Fruit fly (Drosophila melanogaster) whole organism, prepupa: ENCODE results near the gene Marcal1.

Source experiments
- CG10631 ChIP-seq: fragments of 200-800 bp; sonication (Bioruptor generic); optimal IDR thresholded peaks from 2 replicates; lab custom pipeline; 2016; ENCODE audit warnings: missing biosample characterization, missing genetic modification characterization
- CG11294 ChIP-seq: fragments of 200-800 bp; sonication (Bioruptor generic); IDR thresholded peaks from 2 replicates; pipeline ENCODE4 v1.3.6; 2022; ENCODE audit warnings: missing biosample characterization, missing genetic modification characterization
- CG11762 ChIP-seq: fragments of 200-800 bp; sonication (Bioruptor generic); optimal IDR thresholded peaks from 3 replicates; lab custom pipeline; 2016; ENCODE audit warnings: missing biosample characterization, missing genetic modification characterization; ENCODE audit not compliant: insufficient read depth
- CG15336 ChIP-seq: fragments of 200-800 bp; sonication (Bioruptor generic); IDR thresholded peaks from 2 replicates; pipeline ENCODE4 v1.3.6; 2022; ENCODE audit warnings: missing biosample characterization, missing genetic modification characterization
- CG1621 ChIP-seq: fragments of 200-800 bp; sonication (Bioruptor generic); optimal IDR thresholded peaks from 3 replicates; lab custom pipeline; 2018; ENCODE audit warnings: missing biosample characterization, mild to moderate bottlenecking, missing genetic modification characterization
- CG16779 ChIP-seq: fragments of 200-800 bp; sonication (Bioruptor generic); optimal IDR thresholded peaks from 3 replicates; lab custom pipeline; 2017; ENCODE audit warnings: missing biosample characterization, mild to moderate bottlenecking, missing genetic modification characterization
- CG3032 ChIP-seq: fragments of 200-800 bp; optimal IDR thresholded peaks from 2 replicates; lab custom pipeline; 2019; ENCODE audit warnings: missing biosample characterization, mild to moderate bottlenecking, missing genetic modification characterization, moderate library complexity
- CG31627 ChIP-seq: fragments of 200-800 bp; sonication (Bioruptor generic); optimal IDR thresholded peaks from 3 replicates; lab custom pipeline; 2016; ENCODE audit warnings: missing biosample characterization, missing genetic modification characterization
- CG32006 ChIP-seq: fragments of 200-800 bp; sonication (Bioruptor generic); optimal IDR thresholded peaks from 3 replicates; lab custom pipeline; 2017; ENCODE audit warnings: missing biosample characterization, mild to moderate bottlenecking, missing genetic modification characterization
- CG34406 ChIP-seq: fragments of 200-800 bp; sonication (Bioruptor generic); optimal IDR thresholded peaks from 3 replicates; lab custom pipeline; 2016; ENCODE audit warnings: missing biosample characterization, missing genetic modification characterization
- CG4318 ChIP-seq: fragments of 200-800 bp; sonication (Bioruptor generic); optimal IDR thresholded peaks from 3 replicates; lab custom pipeline; 2017; ENCODE audit warnings: missing biosample characterization, mild to moderate bottlenecking, missing genetic modification characterization
- CG6163 ChIP-seq: fragments of 200-800 bp; sonication (Bioruptor generic); IDR thresholded peaks from 3 replicates; pipeline ENCODE4 v1.3.6; 2022; ENCODE audit warnings: missing biosample characterization, missing genetic modification characterization
- CG6276 ChIP-seq: fragments of 200-800 bp; sonication (Bioruptor generic); optimal IDR thresholded peaks from 2 replicates; lab custom pipeline; 2017; ENCODE audit warnings: missing biosample characterization, mild to moderate bottlenecking, missing genetic modification characterization
- CG6808 ChIP-seq: fragments of 200-800 bp; sonication (Bioruptor generic); optimal IDR thresholded peaks from 3 replicates; lab custom pipeline; 2017; ENCODE audit warnings: missing biosample characterization, missing genetic modification characterization, mild to moderate bottlenecking, moderate library complexity, missing genetic modification reagents
- CG6854 ChIP-seq: fragments of 200-800 bp; sonication (Bioruptor generic); optimal IDR thresholded peaks from 2 replicates; lab custom pipeline; 2017; ENCODE audit warnings: missing biosample characterization, mild to moderate bottlenecking, missing genetic modification characterization
- CG7368 ChIP-seq: fragments of 200-800 bp; sonication (Bioruptor generic); optimal IDR thresholded peaks from 3 replicates; lab custom pipeline; 2016; ENCODE audit warnings: missing biosample characterization, missing genetic modification characterization
- CG8119 ChIP-seq: fragments of 200-800 bp; sonication (Bioruptor generic); IDR thresholded peaks from 3 replicates; pipeline ENCODE4 v1.3.6; 2022; ENCODE audit warnings: missing biosample characterization, missing genetic modification characterization
- CG8319 ChIP-seq: fragments of 200-800 bp; sonication (Bioruptor generic); optimal IDR thresholded peaks from 3 replicates; lab custom pipeline; 2016; ENCODE audit warnings: missing biosample characterization, missing genetic modification characterization
- CG9139 ChIP-seq: fragments of 200-800 bp; sonication (Bioruptor generic); optimal IDR thresholded peaks from 3 replicates; lab custom pipeline; 2017; ENCODE audit warnings: missing biosample characterization, mild to moderate bottlenecking, missing genetic modification characterization
- Eip78C ChIP-seq: fragments of 200-800 bp; sonication (Bioruptor generic); peaks from one replicate; lab custom pipeline; 2016; ENCODE audit warnings: missing biosample characterization, missing genetic modification characterization
- Eip93F ChIP-seq: fragments of 200-800 bp; sonication (Bioruptor generic); optimal IDR thresholded peaks from 2 replicates; lab custom pipeline; 2016; ENCODE audit warnings: missing biosample characterization, mild to moderate bottlenecking, missing genetic modification characterization
- Ets21C ChIP-seq: fragments of 200-800 bp; sonication (Bioruptor generic); optimal IDR thresholded peaks from 3 replicates; lab custom pipeline; 2016; ENCODE audit warnings: missing biosample characterization, missing genetic modification characterization
- Ets96B ChIP-seq: fragments of 200-800 bp; optimal IDR thresholded peaks from 2 replicates; lab custom pipeline; 2019; ENCODE audit warnings: missing biosample characterization, mild to moderate bottlenecking, missing genetic modification characterization, moderate library complexity
- Gug ChIP-seq: fragments of 200-800 bp; sonication (Bioruptor generic); IDR thresholded peaks from 2 replicates; pipeline ENCODE4 v1.3.6; 2022; ENCODE audit warnings: missing biosample characterization, missing genetic modification characterization
- Hr39 ChIP-seq: fragments of 200-800 bp; sonication (Bioruptor generic); optimal IDR thresholded peaks from 2 replicates; lab custom pipeline; 2016; ENCODE audit warnings: missing biosample characterization, missing genetic modification characterization
- Hr4 ChIP-seq: fragments of 200-800 bp; sonication (Bioruptor generic); optimal IDR thresholded peaks from 3 replicates; lab custom pipeline; 2016; ENCODE audit warnings: missing biosample characterization, missing genetic modification characterization
- Lpt ChIP-seq: fragments of 200-800 bp; sonication (Bioruptor generic); optimal IDR thresholded peaks from 3 replicates; lab custom pipeline; 2016; ENCODE audit warnings: missing biosample characterization, missing genetic modification characterization
- Met ChIP-seq: fragments of 200-800 bp; sonication (Bioruptor generic); optimal IDR thresholded peaks from 3 replicates; lab custom pipeline; 2016; ENCODE audit warnings: missing biosample characterization, missing genetic modification characterization
- OdsH ChIP-seq: fragments of 200-800 bp; sonication (Bioruptor generic); optimal IDR thresholded peaks from 3 replicates; lab custom pipeline; 2016; ENCODE audit warnings: missing biosample characterization, missing genetic modification characterization
- Sox102F ChIP-seq: fragments of 200-800 bp; sonication (Bioruptor generic); optimal IDR thresholded peaks from 2 replicates; lab custom pipeline; 2016; ENCODE audit warnings: missing biosample characterization, mild to moderate bottlenecking, missing genetic modification characterization
- Sox14 ChIP-seq: fragments of 200-800 bp; sonication (Bioruptor generic); optimal IDR thresholded peaks from 3 replicates; lab custom pipeline; 2016; ENCODE audit warnings: missing biosample characterization, missing genetic modification characterization
- Sox15 ChIP-seq: fragments of 200-800 bp; sonication (Bioruptor generic); optimal IDR thresholded peaks from 3 replicates; lab custom pipeline; 2016; ENCODE audit warnings: missing biosample characterization, missing genetic modification characterization
- acj6 ChIP-seq: fragments of 200-800 bp; sonication (Bioruptor generic); optimal IDR thresholded peaks from 3 replicates; lab custom pipeline; 2016; ENCODE audit warnings: missing biosample characterization, missing genetic modification characterization
- cyc ChIP-seq: fragments of 200-800 bp; sonication (Bioruptor generic); optimal IDR thresholded peaks from 3 replicates; lab custom pipeline; 2016; ENCODE audit warnings: missing biosample characterization, missing genetic modification characterization
- dac ChIP-seq: fragments of 200-800 bp; sonication (Bioruptor generic); optimal IDR thresholded peaks from 2 replicates; lab custom pipeline; 2017; ENCODE audit warnings: missing biosample characterization, mild to moderate bottlenecking, missing genetic modification characterization
- dsx ChIP-seq: fragments of 200-800 bp; optimal IDR thresholded peaks from 3 replicates; lab custom pipeline; 2019; ENCODE audit warnings: missing biosample characterization, mild to moderate bottlenecking, missing genetic modification characterization, moderate library complexity; ENCODE audit not compliant: poor library complexity, severe bottlenecking
- eg ChIP-seq: fragments of 200-800 bp; sonication (Bioruptor generic); IDR thresholded peaks from 3 replicates; pipeline ENCODE4 v1.3.6; 2022; ENCODE audit warnings: missing biosample characterization, missing genetic modification characterization
- esn ChIP-seq: fragments of 200-800 bp; sonication (Bioruptor generic); optimal IDR thresholded peaks from 2 replicates; lab custom pipeline; 2016; ENCODE audit warnings: missing biosample characterization, mild to moderate bottlenecking, missing genetic modification characterization, moderate library complexity
- fd59A ChIP-seq: fragments of 200-800 bp; sonication (Bioruptor generic); optimal IDR thresholded peaks from 2 replicates; lab custom pipeline; 2017; ENCODE audit warnings: missing biosample characterization, mild to moderate bottlenecking, missing genetic modification characterization, missing genetic modification reagents
- fkh ChIP-seq: fragments of 200-800 bp; sonication (Bioruptor generic); optimal IDR thresholded peaks from 3 replicates; lab custom pipeline; 2017; ENCODE audit warnings: missing biosample characterization, mild to moderate bottlenecking, missing genetic modification characterization, moderate library complexity
- lz ChIP-seq: fragments of 200-800 bp; sonication (Bioruptor generic); optimal IDR thresholded peaks from 3 replicates; lab custom pipeline; 2016; ENCODE audit warnings: missing biosample characterization, missing genetic modification characterization
- net ChIP-seq: fragments of 200-800 bp; sonication (Bioruptor generic); optimal IDR thresholded peaks from 3 replicates; lab custom pipeline; 2016; ENCODE audit warnings: missing biosample characterization, missing genetic modification characterization
- salr ChIP-seq, 2 experiments: fragments of 200-800 bp; sonication (Bioruptor generic); optimal IDR thresholded peaks; 3 replicates each; lab custom pipeline; 2016 to 2018; ENCODE audit warnings: missing biosample characterization in 2 of 2, missing genetic modification characterization in 2 of 2, mild to moderate bottlenecking in 1 of 2
- spab ChIP-seq: fragments of 200-800 bp; sonication (Bioruptor generic); optimal IDR thresholded peaks from 2 replicates; lab custom pipeline; 2017; ENCODE audit warnings: missing biosample characterization, mild to moderate bottlenecking, missing genetic modification characterization, missing genetic modification reagents
- ss ChIP-seq, 2 experiments: fragments of 200-800 bp; sonication (Bioruptor generic); optimal IDR thresholded peaks; 2 replicates in 1 of 2; 3 replicates in 1 of 2; lab custom pipeline; 2017 to 2018; ENCODE audit warnings: mild to moderate bottlenecking in 2 of 2, missing biosample characterization in 2 of 2, missing genetic modification characterization in 2 of 2, moderate library complexity in 1 of 2
- vri ChIP-seq: fragments of 200-800 bp; sonication (Bioruptor generic); optimal IDR thresholded peaks from 3 replicates; lab custom pipeline; 2016; ENCODE audit warnings: missing biosample characterization, mild to moderate bottlenecking, missing genetic modification characterization

Gene Marcal1

DNA sequence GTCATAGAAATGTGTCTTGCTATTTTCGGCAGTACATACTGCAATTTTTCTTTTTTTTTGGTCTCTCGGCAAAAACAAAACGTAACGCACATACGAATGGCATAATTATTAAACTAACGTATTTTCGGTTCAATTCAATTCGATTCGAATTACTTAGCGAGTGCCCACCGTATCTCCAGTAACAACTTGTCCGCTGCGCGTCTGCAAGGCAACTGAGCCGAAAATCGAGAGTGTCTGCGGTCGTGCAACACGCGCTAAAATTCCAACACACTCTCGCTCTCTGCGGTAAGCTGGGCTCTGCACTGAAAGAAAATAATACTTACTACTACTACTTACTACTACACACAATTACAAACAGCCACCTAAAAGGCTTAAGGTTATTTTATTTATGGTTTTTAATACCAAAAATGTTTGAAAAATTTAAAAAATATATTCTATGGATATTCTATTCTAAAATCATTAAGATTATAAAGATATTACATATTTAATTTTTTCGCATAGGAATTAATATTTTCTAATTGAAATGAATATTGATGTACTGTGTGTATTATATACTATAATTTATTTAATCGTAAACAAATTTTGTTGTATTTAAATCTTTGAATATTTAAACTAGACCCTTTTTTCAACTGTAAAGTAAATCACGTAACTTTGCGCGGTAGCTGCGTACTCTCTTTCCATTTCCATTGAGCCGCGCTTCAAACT lies 48.6 kb upstream of the Marcal1 start, which contains the start of gene snsl (continued):
- TF ChIP-seq Hr4 (GFP tag; lab: Kevin White, UChicago): peak; percentile 43
- peak; percentile 42; the same call in 1 of the 3 replicates for TF ChIP-seq CG6163 (GFP tag; lab: Robert Waterston, UW)
- TF ChIP-seq lz (GFP tag; lab: Kevin White, UChicago): peak; percentile 19
- peak; percentile 65 for TF ChIP-seq net (GFP tag; lab: Kevin White, UChicago)
- TF ChIP-seq Eip78C (GFP tag; lab: Kevin White, UChicago): peak; percentile 89
- TF ChIP-seq CG15336 (GFP tag; lab: Robert Waterston, UW): peak; percentile 82
- TF ChIP-seq Ets21C: no peak
- peak; percentile 12 for TF ChIP-seq Met (GFP tag; lab: Kevin White, UChicago)
- peak; percentile 67 for TF ChIP-seq OdsH (GFP tag; lab: Kevin White, UChicago)
- no peak for TF ChIP-seq cyc (GFP tag; lab: Kevin White, UChicago)
- peak; percentile 63 for TF ChIP-seq Lpt
- peak; percentile 69 for TF ChIP-seq CG6276 (GFP tag; lab: Kevin White, UChicago)
- peak; percentile 74 for TF ChIP-seq CG10631 (GFP tag; lab: Kevin White, UChicago)
- peak; percentile 80 for TF ChIP-seq CG6808 (GFP tag; lab: Kevin White, UChicago)
- peak; percentile 6 for TF ChIP-seq CG1621 (tag; lab: Kevin White, UChicago)
- TF ChIP-seq CG4318: peak; percentile 45
- TF ChIP-seq esn (GFP tag; lab: Kevin White, UChicago): peak; percentile 16
- no peak for TF ChIP-seq CG6854 (GFP tag; lab: Kevin White, UChicago)
- TF ChIP-seq CG3032: peak; percentile 80
- TF ChIP-seq CG31627: peak; percentile 11
- TF ChIP-seq Sox102F (GFP tag; lab: Kevin White, UChicago): peak; percentile 26
- no peak for TF ChIP-seq Gug
- TF ChIP-seq CG11762 (GFP tag; lab: Kevin White, UChicago): peak; percentile 35
- TF ChIP-seq, all 60 proteins: peak for 49

DNA sequence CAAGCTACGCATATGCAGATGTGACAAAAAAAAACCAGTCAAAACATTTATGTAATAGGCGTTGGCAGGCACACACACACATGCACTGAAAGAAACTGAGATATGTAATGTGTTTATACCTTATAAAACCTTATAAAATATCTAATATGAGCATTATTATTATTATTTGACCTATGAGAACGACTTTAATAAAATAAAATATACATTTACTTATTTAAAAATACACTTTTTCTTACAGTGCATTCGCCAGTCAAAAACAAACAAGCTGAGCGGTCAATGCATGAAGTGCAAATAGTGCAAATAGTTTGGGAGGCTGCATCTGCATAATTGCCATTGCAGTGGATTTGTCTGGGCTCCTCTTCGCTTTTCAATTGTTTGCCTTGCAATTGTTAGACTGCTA lies 47.3 kb upstream of the Marcal1 start:
- TF ChIP-seq vri (GFP tag; lab: Kevin White, UChicago): no peak
- peak; percentile 87 for TF ChIP-seq CG8119 (GFP tag; lab: Robert Waterston, UW)
- TF ChIP-seq Lpt: peak; percentile 20
- no peak for TF ChIP-seq Ets96B (tag; lab: Kevin White, UChicago)
- TF ChIP-seq Hr4 (GFP tag; lab: Kevin White, UChicago): peak; percentile 76
- no peak for TF ChIP-seq Met (GFP tag; lab: Kevin White, UChicago)
- peak; percentile 17 for TF ChIP-seq CG16779
- peak; percentile 36 for TF ChIP-seq fkh (GFP tag; lab: Kevin White, UChicago)
- TF ChIP-seq CG10631 (GFP tag; lab: Kevin White, UChicago): peak; percentile 43
- no peak for TF ChIP-seq CG3032
- TF ChIP-seq lz (GFP tag; lab: Kevin White, UChicago): no peak
- no peak for TF ChIP-seq CG9139 (GFP tag; lab: Kevin White, UChicago)
- no peak for TF ChIP-seq CG6854 (GFP tag; lab: Kevin White, UChicago)
- no peak for TF ChIP-seq CG1621 (tag; lab: Kevin White, UChicago)
- no peak for TF ChIP-seq Sox102F (GFP tag; lab: Kevin White, UChicago)
- no peak for TF ChIP-seq ss (GFP tag; optimal IDR thresholded peaks at IDR 0.05; lab: Kevin White, UChicago)
- no peak for TF ChIP-seq esn (GFP tag; lab: Kevin White, UChicago)
- TF ChIP-seq salr (GFP tag; optimal IDR thresholded peaks at IDR 0.05; lab: Kevin White, UChicago): peak in 1 of 2 experiments; percentile 43
- TF ChIP-seq CG32006 (GFP tag; lab: Kevin White, UChicago): peak; percentile 65
- TF ChIP-seq Eip93F (GFP tag; lab: Kevin White, UChicago): no peak
- TF ChIP-seq dac: peak; percentile 17
- peak; percentile 10 for TF ChIP-seq cyc (GFP tag; lab: Kevin White, UChicago)
- peak; percentile 20 for TF ChIP-seq Sox15 (GFP tag; lab: Kevin White, UChicago)
- no peak for TF ChIP-seq Ets21C
- TF ChIP-seq OdsH (GFP tag; lab: Kevin White, UChicago): peak; percentile 60
- no peak for TF ChIP-seq fd59A (GFP tag; lab: Kevin White, UChicago)
- no peak for TF ChIP-seq Hr39 (GFP tag; lab: Kevin White, UChicago)
- no peak for TF ChIP-seq CG6808 (GFP tag; lab: Kevin White, UChicago)
- peak; percentile 38 for TF ChIP-seq CG7368 (GFP tag; lab: Kevin White, UChicago)
- TF ChIP-seq CG31627: no peak
- TF ChIP-seq spab: no peak
- TF ChIP-seq Sox14 (GFP tag; lab: Kevin White, UChicago): no peak
- peak; percentile 30 for TF ChIP-seq CG34406 (GFP tag; lab: Kevin White, UChicago)
- TF ChIP-seq Eip78C (GFP tag; lab: Kevin White, UChicago): peak; percentile 89
- no peak for TF ChIP-seq acj6 (GFP tag; lab: Kevin White, UChicago)
- TF ChIP-seq CG11294: peak; percentile 66
- TF ChIP-seq CG8319 (GFP tag; lab: Kevin White, UChicago): no peak
- TF ChIP-seq eg (GFP tag; lab: Robert Waterston, UW): peak; percentile 91
- no peak for TF ChIP-seq dsx (GFP tag; lab: Kevin White, UChicago)
